Fruit fly (Drosophila melanogaster) whole organism, adult: ENCODE measurements around the gene Hsp68.

Experiments used
- CG12768 ChIP-seq: fragments of 200-800 bp; sonication (Bioruptor generic); optimal IDR thresholded peaks from 2 replicates; lab custom pipeline; 2017; ENCODE audit warnings: missing biosample characterization, missing genetic modification characterization, mild to moderate bottlenecking, moderate library complexity, missing genetic modification reagents
- CG1620 ChIP-seq: fragments of 200-800 bp; sonication (Bioruptor generic); optimal IDR thresholded peaks from 2 replicates; lab custom pipeline; 2016; ENCODE audit warnings: missing biosample characterization, missing genetic modification characterization
- CG5204 ChIP-seq: fragments of 200-800 bp; sonication (Bioruptor generic); optimal IDR thresholded peaks from 2 replicates; lab custom pipeline; 2016; ENCODE audit warnings: missing biosample characterization, missing genetic modification characterization
- CG7045 ChIP-seq: fragments of 200-800 bp; sonication (Bioruptor generic); optimal IDR thresholded peaks from 2 replicates; lab custom pipeline; 2017; ENCODE audit warnings: missing biosample characterization, mild to moderate bottlenecking, missing genetic modification characterization
- CG7101 ChIP-seq: fragments of 200-800 bp; sonication (Bioruptor generic); optimal IDR thresholded peaks from 2 replicates; lab custom pipeline; 2018; ENCODE audit warnings: missing biosample characterization, mild to moderate bottlenecking, missing genetic modification characterization, moderate library complexity
- Clk ChIP-seq: fragments of 200-800 bp; sonication (Bioruptor generic); optimal IDR thresholded peaks from 2 replicates; lab custom pipeline; 2017; ENCODE audit warnings: missing biosample characterization, missing genetic modification characterization
- bab1 ChIP-seq: fragments of 200-800 bp; sonication (Bioruptor generic); optimal IDR thresholded peaks from 3 replicates; lab custom pipeline; 2019; ENCODE audit warnings: missing biosample characterization, mild to moderate bottlenecking, missing genetic modification characterization, moderate library complexity
- cnc ChIP-seq, 2 experiments: fragments of >200 bp; optimal IDR thresholded peaks; 2 replicates each; lab custom pipeline; 2017
- kay ChIP-seq: fragments of 200-800 bp; sonication (Bioruptor generic); peaks from one replicate; lab custom pipeline; 2016; ENCODE audit warnings: missing biosample characterization, missing genetic modification characterization, borderline replicate concordance
- ovo ChIP-seq: fragments of 200-800 bp; sonication (Bioruptor generic); optimal IDR thresholded peaks from 2 replicates; lab custom pipeline; 2016; ENCODE audit warnings: missing biosample characterization, missing genetic modification characterization
- pad ChIP-seq: fragments of 200-800 bp; sonication (Bioruptor generic); optimal IDR thresholded peaks from 3 replicates; lab custom pipeline; 2017; ENCODE audit warnings: missing biosample characterization, missing genetic modification characterization, mild to moderate bottlenecking, moderate library complexity, missing genetic modification reagents
- tj ChIP-seq: fragments of 200-800 bp; sonication (Bioruptor generic); optimal IDR thresholded peaks from 3 replicates; lab custom pipeline; 2017; ENCODE audit warnings: missing biosample characterization, mild to moderate bottlenecking, missing genetic modification characterization, moderate library complexity
- toe ChIP-seq: fragments of 200-800 bp; sonication (Bioruptor generic); optimal IDR thresholded peaks from 2 replicates; lab custom pipeline; 2016; ENCODE audit warnings: missing biosample characterization, missing genetic modification characterization

- TF ChIP-seq CG12768 (GFP tag; lab: Kevin White, UChicago) (no peak), Clk (GFP tag; lab: Kevin White, UChicago) (no peak), CG7045 (GFP tag; lab: Kevin White, UChicago) (no peak), pad (GFP tag; lab: Kevin White, UChicago) (no peak), cnc (optimal IDR thresholded peaks at IDR 0.05; lab: Kevin White, UChicago) (no peak), bab1 (no peak), CG5204 (GFP tag; lab: Kevin White, UChicago) (no peak), toe (GFP tag; lab: Kevin White, UChicago) (no peak), kay (GFP tag; lab: Kevin White, UChicago) (no peak), CG7101 (tag; lab: Kevin White, UChicago) (no peak), ovo (no peak), CG1620 (GFP tag; lab: Kevin White, UChicago) (no peak), tj (GFP tag; lab: Kevin White, UChicago) (no peak)
These were observed 16.6 kb upstream of the Hsp68 start for dm6 chr3R:24073703-24074102.
